Worm (Caenorhabditis elegans) whole organism, mixed stage, embryonic: ENCODE measurements around the gene W06F12.2.

Experiments used
- ces-1 ChIP-seq: fragments of 150-350 bp; optimal IDR thresholded peaks from 2 replicates; lab custom pipeline; 2014; ENCODE audit warnings: missing biosample characterization, missing genetic modification reagents, missing genetic modification characterization
- hlh-1 ChIP-seq: fragments of 150-350 bp; optimal IDR thresholded peaks from 2 replicates; lab custom pipeline; 2014; ENCODE audit warnings: missing biosample characterization, missing genetic modification reagents, missing genetic modification characterization
- lin-13 ChIP-seq: fragments of 150-350 bp; optimal IDR thresholded peaks from 2 replicates; lab custom pipeline; 2014; ENCODE audit warnings: missing biosample characterization, missing genetic modification characterization
- lin-32 ChIP-seq: fragments of 200-800 bp; sonication (Bioruptor generic); optimal IDR thresholded peaks from 2 replicates; lab custom pipeline; 2018; ENCODE audit warnings: mild to moderate bottlenecking, missing genetic modification characterization, missing compliant biosample characterization
- mab-5 ChIP-seq: fragments of 150-350 bp; optimal IDR thresholded peaks from 2 replicates; lab custom pipeline; 2014; ENCODE audit warnings: missing biosample characterization, missing genetic modification characterization
- nhr-12 ChIP-seq: fragments of 150-350 bp; optimal IDR thresholded peaks from 2 replicates; lab custom pipeline; 2014; ENCODE audit warnings: missing biosample characterization, missing genetic modification characterization
- pha-4 ChIP-seq: fragments of 150-350 bp; optimal IDR thresholded peaks from 2 replicates; lab custom pipeline; 2018; ENCODE audit warnings: missing biosample characterization, missing genetic modification reagents, missing genetic modification characterization
- ztf-11 ChIP-seq: fragments of 150-350 bp; optimal IDR thresholded peaks from 2 replicates; lab custom pipeline; 2014; ENCODE audit warnings: missing biosample characterization, missing genetic modification characterization

- TF ChIP-seq lin-13 (tag; lab: Kevin White, UChicago) = no peak
- TF ChIP-seq hlh-1 = no peak
- no peak for TF ChIP-seq ces-1 (GFP tag; lab: Kevin White, UChicago)
- TF ChIP-seq nhr-12 (tag; lab: Kevin White, UChicago) = no peak
- no peak for TF ChIP-seq lin-32
- no peak for TF ChIP-seq pha-4
- TF ChIP-seq mab-5 (tag; lab: Kevin White, UChicago) = no peak
- TF ChIP-seq ztf-11 = no peak
These were observed 16.8 kb upstream of the W06F12.2 start, which contains the start of gene K08E3.2 for ce11 chrIII:13748312-13748711.
